Worm (Caenorhabditis elegans) whole organism, dauer: ENCODE results near the gene sod-4.

Experiments
- unc-62 ChIP-seq: sonication (generic microtip); optimal IDR thresholded peaks from 2 replicates; lab custom pipeline; 2017; ENCODE audit warnings: missing biosample characterization, missing genetic modification reagents, missing genetic modification characterization

sod-4 gene

DNA sequence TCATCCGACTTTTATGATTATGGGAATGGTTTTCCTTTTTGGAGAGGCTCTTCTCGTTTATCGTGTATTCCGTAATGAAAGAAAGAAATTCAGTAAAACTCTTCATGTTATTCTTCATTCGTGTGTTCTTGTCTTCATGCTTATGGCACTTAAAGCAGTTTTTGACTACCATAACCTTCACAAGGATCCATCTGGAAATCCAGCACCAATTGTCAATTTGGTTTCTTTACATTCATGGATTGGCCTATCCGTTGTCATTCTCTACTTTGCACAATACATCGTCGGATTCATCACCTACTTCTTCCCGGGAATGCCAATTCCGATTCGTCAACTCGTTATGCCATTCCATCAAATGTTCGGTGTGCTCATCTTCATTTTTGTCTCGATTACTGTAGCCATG, 11.5 kb upstream of the sod-4 start:
- TF ChIP-seq unc-62 (GFP tag; lab: Kevin White, UChicago): no peak

DNA sequence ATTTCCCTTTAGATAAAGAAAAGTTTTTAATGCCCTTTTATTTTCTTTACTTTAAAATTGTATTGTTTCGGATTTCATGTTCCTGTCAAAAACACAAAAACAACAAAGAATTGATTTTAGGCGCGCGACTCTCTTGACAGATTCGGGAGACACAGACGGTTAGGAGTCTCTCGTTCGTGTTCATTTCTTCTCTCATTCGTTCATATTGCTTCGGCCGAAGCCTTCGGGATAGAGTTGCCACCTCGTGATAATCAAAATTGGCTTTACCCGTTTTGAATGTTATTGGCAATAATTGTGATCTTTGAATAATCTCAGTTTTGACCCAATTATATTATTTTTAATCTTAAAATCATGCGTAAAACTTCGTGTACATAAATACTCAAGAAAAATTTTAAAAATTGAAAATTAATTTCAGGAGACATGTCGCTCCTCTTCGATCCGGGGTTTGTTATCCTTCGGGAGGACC, 10.9 kb upstream of the sod-4 start, which contains the start of gene F55H2.5:
TSS of gene F55H2.5 (plus strand) at position 416 of the 466 bp plus-strand sequence.
- TF ChIP-seq unc-62 (GFP tag; lab: Kevin White, UChicago): no peak

DNA sequence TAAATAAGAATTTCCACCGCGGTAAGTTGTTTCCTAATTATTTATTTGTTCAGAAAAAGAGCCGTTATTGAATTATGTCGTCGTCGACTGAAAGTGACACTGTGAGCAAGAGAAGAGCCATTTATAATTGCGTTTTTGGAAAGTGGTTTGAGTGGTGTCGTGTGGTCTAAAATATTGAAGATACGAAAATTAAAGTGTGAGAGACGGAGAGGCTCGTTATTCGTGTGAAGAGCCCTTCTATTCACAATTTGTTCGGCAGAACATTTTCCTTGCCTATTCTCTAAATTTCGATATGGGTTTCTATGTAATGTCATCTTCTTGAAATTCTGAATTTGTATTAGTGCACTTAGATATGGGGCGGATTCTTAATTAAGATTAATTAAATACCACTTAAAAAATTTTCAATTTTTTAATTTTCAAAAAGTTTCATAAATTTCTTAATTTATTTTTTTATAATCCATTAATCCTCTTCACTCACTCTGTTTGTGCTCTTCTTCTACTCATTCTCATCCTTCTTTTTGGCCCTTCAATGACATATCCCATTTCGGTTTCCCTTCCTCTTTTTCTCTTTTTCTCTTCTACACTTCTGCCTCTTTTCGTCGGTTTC, 9.7 kb upstream of the sod-4 start:
- no peak for TF ChIP-seq unc-62 (GFP tag; lab: Kevin White, UChicago)

DNA sequence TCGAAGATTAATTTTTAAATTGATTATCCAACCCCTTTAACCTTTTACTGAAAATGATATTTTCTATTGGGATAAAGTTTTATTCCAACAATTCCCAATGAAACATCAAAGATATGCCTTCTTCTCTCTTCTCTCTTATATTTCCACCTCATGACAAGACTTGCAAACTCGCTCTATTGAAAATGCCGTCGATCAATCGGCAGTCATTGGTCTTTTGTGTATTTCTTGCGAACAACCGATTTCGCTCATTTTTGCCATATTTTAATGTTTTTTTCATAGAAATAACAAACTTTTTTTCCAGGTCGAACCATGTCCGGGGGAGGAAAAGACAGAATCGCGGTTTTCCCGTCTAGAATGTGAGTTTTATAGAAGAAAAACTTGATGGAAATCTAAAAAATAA, 7.6 kb upstream of the sod-4 start, which contains the start of gene vha-14:
TSS of gene vha-14 (plus strand) at position 302 of the 400 bp plus-strand sequence.
- TF ChIP-seq unc-62 (GFP tag; lab: Kevin White, UChicago): no peak

DNA sequence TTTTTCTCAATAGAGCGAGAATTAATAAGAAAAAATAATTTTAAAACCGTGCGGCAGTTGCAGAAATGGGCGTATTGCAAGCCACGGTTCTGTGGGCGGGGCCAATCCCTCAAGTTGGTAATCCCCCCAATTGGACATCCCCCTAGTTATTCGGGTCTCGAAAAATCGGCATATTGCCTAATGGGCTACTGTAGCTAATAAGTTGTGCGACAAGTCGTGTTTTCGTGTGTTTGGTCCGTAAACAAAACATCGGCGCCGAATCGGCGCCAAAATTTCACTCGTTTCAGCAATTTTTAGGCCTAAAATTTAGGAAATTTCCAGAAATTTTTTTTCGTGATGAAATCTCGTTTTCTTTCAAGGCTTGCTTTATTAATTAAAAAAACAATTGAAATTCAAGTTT, 4.2 kb upstream of the sod-4 start:
- no peak for TF ChIP-seq unc-62 (GFP tag; lab: Kevin White, UChicago)

DNA sequence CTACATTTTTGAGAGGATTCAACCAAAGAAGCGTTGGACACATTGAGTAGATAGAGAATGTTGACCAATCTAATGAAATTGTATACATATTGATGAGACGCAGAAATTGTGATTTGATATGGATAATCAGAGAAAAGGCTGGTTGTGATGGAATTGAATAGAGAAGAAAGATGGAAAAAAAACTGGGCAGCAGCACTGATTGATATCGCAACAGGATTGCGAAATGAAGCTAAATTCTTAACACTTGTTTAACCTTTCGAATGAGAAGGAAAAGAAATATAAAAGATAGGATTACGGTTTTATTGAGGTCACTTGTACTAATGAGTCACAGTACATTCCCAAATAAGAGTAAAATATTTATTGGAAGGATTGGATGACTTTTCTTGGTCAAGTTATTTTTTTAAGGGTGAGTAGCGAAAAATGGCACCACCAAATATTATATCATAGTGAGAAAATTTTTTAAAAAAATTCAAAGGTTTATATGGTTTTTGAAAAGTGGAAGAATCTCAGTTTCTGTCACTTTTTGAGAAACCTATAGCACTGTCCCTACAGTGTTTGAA, 2.1 kb upstream of the sod-4 start:
- TF ChIP-seq unc-62 (GFP tag; lab: Kevin White, UChicago): no peak

DNA sequence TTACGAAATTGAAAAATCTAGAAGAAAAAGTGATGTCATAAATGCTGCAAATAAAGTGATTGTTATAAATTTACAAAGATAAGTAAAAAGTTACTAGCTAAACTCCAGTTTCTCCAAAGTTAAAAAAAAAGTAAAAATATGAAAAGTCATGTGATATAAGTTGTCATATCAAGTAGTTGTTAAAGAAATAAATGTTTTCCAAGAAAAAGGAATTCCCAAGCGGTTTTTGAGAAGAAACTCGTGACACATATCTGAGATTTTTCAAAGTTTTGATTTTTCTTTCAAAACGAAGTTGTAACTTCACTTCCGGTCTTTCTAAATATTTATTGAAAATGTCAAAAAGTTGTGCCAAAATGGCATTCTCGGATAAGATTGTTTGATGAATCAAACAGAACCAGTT, 897 bp upstream of the sod-4 start:
- TF ChIP-seq unc-62 (GFP tag; lab: Kevin White, UChicago): no peak

DNA sequence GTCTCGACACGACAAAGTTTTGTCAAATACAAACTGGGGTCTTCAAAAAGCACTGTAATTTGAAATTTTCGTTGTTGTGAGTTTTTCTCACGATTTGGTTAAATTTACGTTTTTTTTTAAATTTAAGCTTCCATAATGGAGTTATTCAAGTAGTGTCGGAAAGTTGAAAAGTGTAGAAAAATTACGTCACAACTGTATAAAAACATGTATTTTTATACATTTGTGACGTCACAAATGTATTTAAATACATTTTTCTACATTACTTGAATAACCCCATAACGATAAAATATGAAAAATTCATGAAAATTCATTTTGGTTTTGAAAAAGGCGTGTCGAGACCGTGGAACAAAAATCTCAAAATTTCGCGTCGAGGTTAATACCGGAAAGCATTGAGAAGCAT, 2.8 kb downstream of the sod-4 start:
- TF ChIP-seq unc-62 (GFP tag; lab: Kevin White, UChicago): no peak

DNA sequence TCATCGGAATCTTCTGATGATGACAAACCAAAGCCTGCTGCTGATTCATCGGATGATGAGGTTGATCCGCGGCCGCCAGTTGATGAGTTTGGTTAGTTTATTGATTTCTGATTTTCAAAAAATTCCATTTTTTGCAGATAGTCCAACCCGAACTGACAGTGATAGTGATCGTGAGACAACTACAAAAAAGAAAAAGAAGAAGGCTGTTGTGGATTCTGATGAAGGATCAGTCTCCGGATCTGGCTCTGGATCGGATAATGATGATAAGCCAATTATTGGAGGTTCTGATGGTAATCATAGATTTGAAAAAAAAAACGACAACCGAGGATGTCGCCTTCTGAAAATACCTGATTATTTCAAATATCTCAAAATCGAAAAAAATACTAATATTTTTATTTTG, 4.1 kb downstream of the sod-4 start:
- no peak for TF ChIP-seq unc-62 (GFP tag; lab: Kevin White, UChicago)

DNA sequence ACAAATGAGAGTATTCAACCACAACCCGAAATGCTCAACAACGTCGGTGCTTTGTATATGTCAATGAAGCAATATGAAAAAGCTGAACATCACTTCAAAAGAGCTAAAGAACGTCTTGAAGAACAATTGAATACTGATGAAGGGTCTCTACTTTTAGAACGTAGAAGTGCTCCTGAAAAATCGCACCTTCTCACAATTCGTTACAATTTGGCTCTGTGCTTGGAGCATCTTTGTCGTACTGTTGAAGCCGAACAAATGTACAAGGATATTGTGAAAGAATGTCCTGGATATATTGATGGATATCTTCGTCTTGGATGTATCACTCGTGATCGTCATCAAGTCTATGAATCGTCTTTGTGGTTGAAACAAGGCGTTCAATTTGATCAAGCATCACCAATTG, 6.0 kb downstream of the sod-4 start:
- no peak for TF ChIP-seq unc-62 (GFP tag; lab: Kevin White, UChicago)

DNA sequence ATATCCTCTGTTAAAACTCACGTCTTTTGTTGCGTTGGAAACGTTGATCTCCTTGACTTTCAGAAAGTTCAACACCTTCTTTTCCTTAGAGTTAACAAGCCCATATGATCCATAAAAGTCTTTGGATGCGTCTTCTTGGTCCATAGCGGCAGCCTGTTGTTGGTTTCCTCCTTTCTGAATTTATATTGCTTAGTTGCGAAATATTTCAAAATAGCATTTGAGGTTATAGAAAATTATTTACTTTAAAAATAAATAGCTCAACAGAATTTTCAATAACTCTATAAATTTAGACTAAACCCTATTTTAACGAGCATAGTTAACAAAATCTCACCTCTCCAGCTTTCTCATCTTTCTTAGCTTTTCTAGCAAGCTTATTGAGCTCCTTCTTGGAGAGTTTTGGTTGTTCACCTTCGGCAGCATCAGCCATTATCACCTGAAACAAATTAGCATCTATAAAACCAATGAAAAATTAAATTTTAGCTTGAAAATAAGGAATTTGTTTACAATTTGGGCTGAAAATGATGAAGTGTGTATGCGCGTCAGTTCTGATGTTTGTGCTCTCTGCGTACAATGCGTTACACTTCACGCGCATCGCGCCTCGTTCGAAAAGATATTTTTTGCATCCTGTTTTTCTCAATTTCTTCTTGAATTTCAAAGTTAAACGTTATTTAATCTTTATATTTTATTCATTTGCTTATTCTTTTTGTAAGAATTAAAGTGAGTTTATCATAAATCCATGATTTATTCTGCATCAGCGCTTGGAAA, 9.2 kb downstream of the sod-4 start, which contains the start of the genes dars-1 and ctr-9:
TSS of gene dars-1 (minus strand) at position 433 of the 765 bp plus-strand sequence.
TSS of gene ctr-9 (plus strand) at position 614 of the 765 bp plus-strand sequence.
- no peak for TF ChIP-seq unc-62 (GFP tag; lab: Kevin White, UChicago)

DNA sequence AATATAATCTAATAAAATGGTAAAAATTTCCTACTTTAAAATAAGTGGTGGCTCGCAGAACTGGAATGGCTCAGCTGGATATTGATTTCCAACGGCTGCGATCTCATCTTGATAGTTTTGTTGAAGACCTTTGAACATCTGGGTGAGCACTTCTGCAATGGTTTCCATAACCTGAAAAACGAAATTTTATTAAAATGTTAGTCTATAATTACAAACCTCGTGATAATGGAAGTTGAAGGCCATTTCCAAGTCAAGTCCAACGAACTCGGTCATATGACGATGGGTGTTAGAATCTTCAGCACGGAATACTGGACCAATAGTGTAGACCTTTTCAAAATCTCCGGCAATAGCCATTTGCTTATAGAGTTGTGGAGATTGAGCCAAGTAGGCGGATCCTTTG, 10.4 kb downstream of the sod-4 start:
- no peak for TF ChIP-seq unc-62 (GFP tag; lab: Kevin White, UChicago)

DNA sequence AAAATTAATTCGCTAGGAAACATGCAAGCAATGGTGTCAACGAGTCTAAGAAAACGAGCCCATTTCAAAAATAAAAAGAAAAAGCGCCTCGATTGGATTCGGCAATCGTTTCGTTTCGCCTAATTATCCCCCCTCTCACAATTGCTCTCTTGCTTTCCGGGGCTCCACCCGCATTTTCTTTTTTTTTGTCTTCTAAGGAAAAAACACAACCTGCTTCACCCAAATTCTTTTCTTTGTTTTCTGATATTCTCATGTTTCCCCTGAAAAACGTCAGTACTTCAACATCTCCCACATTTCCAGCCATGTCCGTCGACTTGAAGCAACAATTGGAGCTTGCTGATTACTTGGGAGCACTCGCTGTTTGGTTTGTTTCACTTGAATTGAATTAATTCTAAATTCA, 11.7 kb downstream of the sod-4 start, which contains the start of gene nlp-36:
TSS of gene nlp-36 (plus strand) at position 301 of the 400 bp plus-strand sequence.
- TF ChIP-seq unc-62 (GFP tag; lab: Kevin White, UChicago): no peak

DNA sequence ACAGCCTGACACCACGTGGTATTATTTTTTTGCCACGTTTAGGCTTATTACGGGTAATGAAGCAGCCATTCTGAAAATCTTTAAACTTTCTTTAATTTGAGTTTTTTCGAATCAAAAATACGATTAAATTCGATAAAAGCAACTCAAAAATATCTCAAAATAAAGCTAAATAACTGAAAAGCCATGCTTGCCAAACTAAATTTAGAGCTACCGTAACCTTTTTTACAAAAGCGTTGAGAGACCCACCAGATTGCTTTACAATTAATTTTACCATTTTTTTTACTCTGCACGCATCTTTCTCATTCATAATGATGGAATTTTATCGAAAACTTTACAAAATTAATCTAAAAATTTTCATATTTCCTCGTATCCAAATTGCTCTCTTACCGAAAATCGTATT, 12.1 kb downstream of the sod-4 start:
- no peak for TF ChIP-seq unc-62 (GFP tag; lab: Kevin White, UChicago)

DNA sequence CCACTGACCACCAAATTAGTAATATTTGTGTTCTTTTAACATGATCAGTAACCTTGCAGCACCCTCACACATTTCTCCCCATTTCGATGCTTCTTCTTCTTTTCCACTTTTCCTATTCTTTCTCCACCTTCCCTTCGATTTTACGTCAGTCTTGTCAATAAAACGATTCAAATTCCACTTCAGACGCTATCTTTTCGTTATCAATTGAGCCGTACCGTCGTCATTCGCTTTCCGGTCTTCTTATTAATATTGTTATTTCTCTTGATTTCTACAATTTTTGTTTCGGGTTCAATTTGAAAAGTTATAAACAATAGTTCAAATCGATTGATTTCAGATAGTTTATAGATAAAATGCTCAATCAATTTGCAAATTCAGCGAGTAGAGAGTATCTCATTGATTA, 12.7 kb downstream of the sod-4 start:
- no peak for TF ChIP-seq unc-62 (GFP tag; lab: Kevin White, UChicago)

DNA sequence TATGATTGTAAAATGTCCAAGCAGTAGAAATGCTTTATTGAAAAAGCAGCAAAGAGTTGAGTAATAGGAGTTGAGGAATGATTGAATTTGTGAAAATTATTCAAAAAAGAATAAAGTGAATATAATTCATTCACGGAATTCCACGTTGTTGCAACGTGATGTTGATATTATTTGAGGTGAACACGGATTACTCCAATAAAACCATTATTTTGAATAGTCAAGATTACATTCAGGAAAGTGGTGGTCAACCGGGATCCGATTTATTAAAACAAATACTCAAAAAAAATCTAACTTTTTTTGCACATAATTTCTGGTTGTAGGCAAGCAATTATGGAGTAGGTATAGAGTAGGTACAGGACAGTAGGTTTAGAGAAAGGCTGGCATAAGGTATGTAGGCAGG, 14.8 kb downstream of the sod-4 start, which contains the start of gene bre-3:
TSS of gene bre-3 (minus strand) at position 101 of the 400 bp plus-strand sequence.
- no peak for TF ChIP-seq unc-62 (GFP tag; lab: Kevin White, UChicago)
